Worm (Caenorhabditis elegans) whole organism, L1 larva: ENCODE results near the gene B0393.7.
"Not testable (repeated sequence)": the region's sequence is repeated elsewhere in the genome, so short reads cannot be mapped to it uniquely, and the experiment has no call there.

Experiments used
- C04F5.9 ChIP-seq: sonication (generic microtip); optimal IDR thresholded peaks from 2 replicates; lab custom pipeline; 2016; ENCODE audit warnings: missing genetic modification characterization, missing compliant biosample characterization
- C16A3.4 ChIP-seq: fragments of 150-350 bp; optimal IDR thresholded peaks from 2 replicates; lab custom pipeline; 2014; ENCODE audit warnings: missing biosample characterization, missing genetic modification characterization
- F16B12.6 ChIP-seq: fragments of 150-350 bp; optimal IDR thresholded peaks from 2 replicates; lab custom pipeline; 2014; ENCODE audit warnings: missing biosample characterization, missing genetic modification characterization
- Y116A8C.19 ChIP-seq: sonication (generic microtip); optimal IDR thresholded peaks from 2 replicates; lab custom pipeline; 2016; ENCODE audit warnings: missing compliant biosample characterization, missing genetic modification characterization, borderline replicate concordance
- aly-2 ChIP-seq: fragments of 150-350 bp; optimal IDR thresholded peaks from 2 replicates; lab custom pipeline; 2014; ENCODE audit warnings: missing biosample characterization, missing genetic modification characterization
- ama-1 ChIP-seq: fragments of 150-350 bp; optimal IDR thresholded peaks from 2 replicates; lab custom pipeline; 2014
- blmp-1 ChIP-seq: fragments of 150-350 bp; optimal IDR thresholded peaks from 2 replicates; lab custom pipeline; 2014; ENCODE audit warnings: missing biosample characterization, missing genetic modification characterization
- ceh-63 ChIP-seq: fragments of 200-800 bp; sonication (Bioruptor generic); optimal IDR thresholded peaks from 2 replicates; lab custom pipeline; 2018; ENCODE audit warnings: mild to moderate bottlenecking, missing genetic modification characterization, missing compliant biosample characterization
- ceh-82 ChIP-seq, 3 experiments: fragments of 150-350 bp in 1 of 3; sonication (generic microtip) in 2 of 3; optimal IDR thresholded peaks; 2 replicates each; lab custom pipeline; 2014 to 2017; ENCODE audit warnings: missing biosample characterization in 3 of 3, missing genetic modification characterization in 3 of 3
- ceh-90 ChIP-seq: sonication (generic microtip); optimal IDR thresholded peaks from 2 replicates; lab custom pipeline; 2016; ENCODE audit warnings: missing genetic modification characterization, missing compliant biosample characterization
- ces-1 ChIP-seq: fragments of 150-350 bp; optimal IDR thresholded peaks from 2 replicates; lab custom pipeline; 2014; ENCODE audit warnings: missing biosample characterization, missing genetic modification reagents, missing genetic modification characterization
- dpl-1 ChIP-seq, 3 experiments: fragments of 150-350 bp in 2 of 3; sonication (generic microtip) in 1 of 3; optimal IDR thresholded peaks; 2 replicates each; lab custom pipeline; 2014 to 2017; ENCODE audit warnings: missing biosample characterization in 3 of 3, missing genetic modification characterization in 3 of 3, missing genetic modification reagents in 3 of 3
- efl-1 ChIP-seq, 4 experiments: fragments of 150-350 bp; optimal IDR thresholded peaks in 3 of 4; peaks in 1 of 4; 1 replicate in 1 of 4; 2 replicates in 3 of 4; lab custom pipeline; 2014; ENCODE audit warnings: missing biosample characterization in 2 of 4, missing genetic modification characterization in 2 of 4, missing genetic modification reagents in 2 of 4
- elt-2 ChIP-seq: sonication (generic microtip); optimal IDR thresholded peaks from 2 replicates; lab custom pipeline; 2016; ENCODE audit warnings: missing genetic modification characterization, mild to moderate bottlenecking, inconsistent platforms, missing compliant biosample characterization, missing genetic modification reagents
- elt-3 ChIP-seq, 6 experiments: fragments of 150-350 bp in 1 of 6; sonication (generic microtip); optimal IDR thresholded peaks; 2 replicates each; lab custom pipeline; 2017 to 2018; ENCODE audit warnings: missing biosample characterization in 6 of 6, missing genetic modification characterization in 6 of 6, inconsistent platforms in 1 of 6
- fkh-4 ChIP-seq: sonication (generic microtip); optimal IDR thresholded peaks from 2 replicates; lab custom pipeline; 2016; ENCODE audit warnings: missing compliant biosample characterization, missing genetic modification characterization, borderline replicate concordance
- grh-1 ChIP-seq: fragments of 200-800 bp; sonication (Bioruptor generic); IDR thresholded peaks from 2 replicates; pipeline ENCODE4 v1.3.6; 2022; ENCODE audit warnings: missing genetic modification reagents, missing genetic modification characterization, missing compliant biosample characterization
- hlh-17 ChIP-seq: fragments of 200-800 bp; sonication (Bioruptor generic); optimal IDR thresholded peaks from 2 replicates; lab custom pipeline; 2018; ENCODE audit warnings: missing genetic modification characterization, mild to moderate bottlenecking, missing compliant biosample characterization, moderate library complexity, borderline replicate concordance
- hlh-4 ChIP-seq: sonication (generic microtip); optimal IDR thresholded peaks from 2 replicates; lab custom pipeline; 2016; ENCODE audit warnings: mild to moderate bottlenecking, missing genetic modification characterization, missing compliant biosample characterization
- hpl-2 ChIP-seq: fragments of 150-350 bp; optimal IDR thresholded peaks from 2 replicates; lab custom pipeline; 2014; ENCODE audit warnings: missing biosample characterization, missing genetic modification reagents, missing genetic modification characterization
- isw-1 ChIP-seq: fragments of 200-800 bp; sonication (Bioruptor generic); IDR thresholded peaks from 2 replicates; pipeline ENCODE4 v1.3.6; 2022; ENCODE audit warnings: missing genetic modification characterization, missing compliant biosample characterization
- jun-1 ChIP-seq: fragments of 150-350 bp; optimal IDR thresholded peaks from 2 replicates; lab custom pipeline; 2014; ENCODE audit warnings: missing biosample characterization, missing genetic modification reagents, missing genetic modification characterization
- lin-14 ChIP-seq: fragments of 200-800 bp; sonication (Bioruptor generic); optimal IDR thresholded peaks from 2 replicates; lab custom pipeline; 2018; ENCODE audit warnings: mild to moderate bottlenecking, missing genetic modification characterization, moderate library complexity, missing compliant biosample characterization
- lin-15B ChIP-seq: fragments of 150-350 bp; sonication (generic microtip); optimal IDR thresholded peaks from 3 replicates; lab custom pipeline; 2014; ENCODE audit warnings: missing biosample characterization, missing genetic modification characterization
- lin-35 ChIP-seq, 2 experiments: fragments of 150-350 bp; optimal IDR thresholded peaks; 2 replicates each; lab custom pipeline; 2014; ENCODE audit warnings: missing biosample characterization in 2 of 2, missing genetic modification characterization in 2 of 2, missing genetic modification reagents in 2 of 2
- lsy-2 ChIP-seq, 2 experiments: fragments of 150-350 bp; optimal IDR thresholded peaks; 2 replicates each; lab custom pipeline; 2014; ENCODE audit warnings: missing biosample characterization in 2 of 2, missing genetic modification characterization in 2 of 2
- mab-9 ChIP-seq: fragments of 200-800 bp; sonication (Bioruptor generic); IDR thresholded peaks from 2 replicates; pipeline ENCODE4 v1.3.6; 2022; ENCODE audit warnings: missing genetic modification reagents, missing genetic modification characterization, missing compliant biosample characterization
- mdl-1 ChIP-seq, 2 experiments: fragments of 150-350 bp; optimal IDR thresholded peaks; 2 replicates each; lab custom pipeline; 2014 to 2017; ENCODE audit warnings: missing biosample characterization in 2 of 2, missing genetic modification characterization in 2 of 2, inconsistent platforms in 1 of 2
- nhr-12 ChIP-seq: sonication (generic microtip); optimal IDR thresholded peaks from 2 replicates; lab custom pipeline; 2017; ENCODE audit warnings: missing biosample characterization, missing genetic modification characterization
- nhr-20 ChIP-seq: sonication (generic microtip); optimal IDR thresholded peaks from 2 replicates; lab custom pipeline; 2016; ENCODE audit warnings: mild to moderate bottlenecking, missing genetic modification characterization, missing compliant biosample characterization
- nhr-237 ChIP-seq: fragments of 150-350 bp; optimal IDR thresholded peaks from 2 replicates; lab custom pipeline; 2014; ENCODE audit warnings: missing biosample characterization, missing genetic modification characterization
- nhr-28 ChIP-seq: fragments of 150-350 bp; optimal IDR thresholded peaks from 2 replicates; lab custom pipeline; 2014; ENCODE audit warnings: missing biosample characterization, missing genetic modification characterization
- nhr-47 ChIP-seq: sonication (generic microtip); optimal IDR thresholded peaks from 2 replicates; lab custom pipeline; 2016; ENCODE audit warnings: mild to moderate bottlenecking, missing genetic modification characterization, moderate library complexity, missing compliant biosample characterization
- nhr-71 ChIP-seq: sonication (generic microtip); optimal IDR thresholded peaks from 2 replicates; lab custom pipeline; 2016; ENCODE audit warnings: mild to moderate bottlenecking, missing genetic modification characterization, moderate library complexity, missing compliant biosample characterization
- nhr-85 ChIP-seq: sonication (generic microtip); peaks from one replicate; lab custom pipeline; 2016; ENCODE audit warnings: missing genetic modification characterization, inconsistent platforms, missing compliant biosample characterization
- nhr-90 ChIP-seq: sonication (generic microtip); optimal IDR thresholded peaks from 2 replicates; lab custom pipeline; 2016; ENCODE audit warnings: mild to moderate bottlenecking, missing genetic modification characterization, missing compliant biosample characterization; ENCODE audit not compliant: poor library complexity
- skn-1 ChIP-seq: fragments of 150-350 bp; optimal IDR thresholded peaks from 2 replicates; lab custom pipeline; 2014; ENCODE audit warnings: missing biosample characterization, missing genetic modification characterization
- snpc-4 ChIP-seq: fragments of 150-350 bp; optimal IDR thresholded peaks from 2 replicates; lab custom pipeline; 2014; ENCODE audit warnings: missing biosample characterization, missing genetic modification characterization
- snu-23 ChIP-seq: sonication (generic microtip); optimal IDR thresholded peaks from 2 replicates; lab custom pipeline; 2016; ENCODE audit warnings: missing genetic modification characterization, missing compliant biosample characterization
- sptf-1 ChIP-seq: fragments of 150-350 bp; optimal IDR thresholded peaks from 2 replicates; lab custom pipeline; 2014; ENCODE audit warnings: missing biosample characterization, missing genetic modification characterization
- sup-37 ChIP-seq: fragments of 200-800 bp; sonication (Bioruptor generic); optimal IDR thresholded peaks from 2 replicates; lab custom pipeline; 2018; ENCODE audit warnings: mild to moderate bottlenecking, missing genetic modification characterization, missing compliant biosample characterization
- unc-130 ChIP-seq: fragments of 150-350 bp; optimal IDR thresholded peaks from 2 replicates; lab custom pipeline; 2017; ENCODE audit warnings: missing biosample characterization, missing genetic modification characterization, inconsistent platforms
- unc-30 ChIP-seq: sonication (generic microtip); optimal IDR thresholded peaks from 2 replicates; lab custom pipeline; 2017; ENCODE audit warnings: missing biosample characterization, missing genetic modification characterization
- unc-86 ChIP-seq: sonication (generic microtip); optimal IDR thresholded peaks from 2 replicates; lab custom pipeline; 2016; ENCODE audit warnings: missing genetic modification characterization, missing compliant biosample characterization
- unc-98 ChIP-seq: fragments of 200-800 bp; sonication (Bioruptor generic); IDR thresholded peaks from 2 replicates; pipeline ENCODE4 v1.3.6; 2022; ENCODE audit warnings: missing genetic modification characterization, missing compliant biosample characterization
- ztf-4 ChIP-seq: fragments of 150-350 bp; optimal IDR thresholded peaks from 2 replicates; lab custom pipeline; 2014; ENCODE audit warnings: missing biosample characterization, missing genetic modification characterization

B0393.7 gene

ce11 chrIII:4748109-4748508 lies 29.8 kb downstream of the B0393.7 start, which contains the start of gene col-89:
Gene col-89, plus strand, starts transcription at chrIII:4748127.
- TF ChIP-seq snpc-4: no peak
- TF ChIP-seq aly-2 (tag; lab: Kevin White, UChicago): no peak
- TF ChIP-seq hlh-4 (tag; lab: Kevin White, UChicago): no peak
- TF ChIP-seq nhr-90 (tag; lab: Kevin White, UChicago): no peak
- TF ChIP-seq efl-1 (optimal IDR thresholded peaks at IDR 0.05; lab: Kevin White, UChicago): no peak
- peak in 1 of 2 experiments; percentile 66 for TF ChIP-seq efl-1 (GFP tag; optimal IDR thresholded peaks at IDR 0.05 in 1 of 2; lab: Kevin White, UChicago)
- TF ChIP-seq ceh-90 (tag; lab: Kevin White, UChicago): no peak

ce11 chrIII:4745934-4746333 lies 32.0 kb downstream of the B0393.7 start, which contains the start of gene F17C8.6:
Gene F17C8.6, minus strand, starts transcription at chrIII:4746034.
- TF ChIP-seq grh-1 (GFP tag; lab: Robert Waterston, UW) (no peak), Y116A8C.19 (tag; lab: Kevin White, UChicago) (no peak), unc-30 (tag; lab: Kevin White, UChicago) (no peak), elt-2 (tag; lab: Kevin White, UChicago) (no peak), lin-15B (tag; lab: Kevin White, UChicago) (no peak), ama-1 (no peak), C04F5.9 (tag; lab: Kevin White, UChicago) (no peak), lin-35 (GFP tag; optimal IDR thresholded peaks at IDR 0.05; lab: Kevin White, UChicago) (no peak), unc-98 (GFP tag; lab: Robert Waterston, UW) (no peak), sptf-1 (tag; lab: Kevin White, UChicago) (no peak), nhr-12 (tag; lab: Kevin White, UChicago) (no peak), ceh-90 (tag; lab: Kevin White, UChicago) (no peak), isw-1 (no peak), blmp-1 (tag; lab: Kevin White, UChicago) (no peak), hlh-17 (GFP tag; lab: Kevin White, UChicago) (no peak), hlh-4 (tag; lab: Kevin White, UChicago) (no peak), nhr-28 (tag; lab: Kevin White, UChicago) (no peak), nhr-85 (tag; lab: Kevin White, UChicago) (no peak)

ce11 chrIII:4742620-4743019 lies 35.3 kb downstream of the B0393.7 start, which contains the start of gene twk-6:
Gene twk-6, plus strand, starts transcription at chrIII:4742920.
- not testable (repeated sequence) for TF ChIP-seq ztf-4 (tag; lab: Kevin White, UChicago); ceh-63 (GFP tag; lab: Kevin White, UChicago); sup-37 (GFP tag; lab: Kevin White, UChicago)
- TF ChIP-seq, all 84 proteins: peak for 0; not testable (repeated sequence) for 84

- TF ChIP-seq lin-14 (GFP tag; lab: Kevin White, UChicago): peak; percentile 69
- peak; percentile 3 for TF ChIP-seq nhr-71
- no peak for TF ChIP-seq ces-1
- TF ChIP-seq C16A3.4 (tag; lab: Kevin White, UChicago): peak; percentile 1
- TF ChIP-seq sptf-1 (tag; lab: Kevin White, UChicago): no peak
- TF ChIP-seq F16B12.6: no peak
- no peak for TF ChIP-seq ceh-82 (tag; optimal IDR thresholded peaks at IDR 0.05; lab: Kevin White, UChicago)
- TF ChIP-seq unc-130 (tag; lab: Kevin White, UChicago): no peak
- no peak for TF ChIP-seq nhr-20
- no peak for TF ChIP-seq fkh-4
- TF ChIP-seq nhr-237 (tag; lab: Kevin White, UChicago): no peak
- peak in 1 of 2 experiments; percentile 28 for TF ChIP-seq lin-35 (GFP tag; optimal IDR thresholded peaks at IDR 0.05; lab: Kevin White, UChicago)
- TF ChIP-seq elt-2 (tag; lab: Kevin White, UChicago): no peak
- no peak for TF ChIP-seq nhr-47
- no peak for TF ChIP-seq ceh-63 (GFP tag; lab: Kevin White, UChicago)
- TF ChIP-seq hpl-2: no peak
- no peak for TF ChIP-seq skn-1 (tag; lab: Kevin White, UChicago)
- TF ChIP-seq lsy-2 (tag; optimal IDR thresholded peaks at IDR 0.05; lab: Kevin White, UChicago): peak in 1 of 2 experiments; percentile 31
- peak; percentile 42 for TF ChIP-seq snu-23
- TF ChIP-seq dpl-1 (GFP tag; optimal IDR thresholded peaks at IDR 0.05; lab: Kevin White, UChicago): peak in 1 of 3 experiments; percentile 7
- no peak for TF ChIP-seq Y116A8C.19 (tag; lab: Kevin White, UChicago)
- TF ChIP-seq unc-86 (tag; lab: Kevin White, UChicago): no peak
- peak in 1 of 2 experiments; percentile 4 for TF ChIP-seq mdl-1 (tag; optimal IDR thresholded peaks at IDR 0.05; lab: Kevin White, UChicago)
- peak in 3 of 6 experiments; percentile 12 to 82 (median 23) for TF ChIP-seq elt-3 (tag; optimal IDR thresholded peaks at IDR 0.05; lab: Kevin White, UChicago)
- peak; percentile 67 for TF ChIP-seq blmp-1 (tag; lab: Kevin White, UChicago)
- TF ChIP-seq jun-1 (tag; lab: Kevin White, UChicago): no peak
- no peak for TF ChIP-seq mab-9 (GFP tag; lab: Robert Waterston, UW)
Observed at ce11 chrIII:4740820-4741219, 37.1 kb downstream of the B0393.7 start.
